Worm (Caenorhabditis elegans) whole organism, early embryonic: ENCODE measurements around the gene srx-95.

Experiments used
- B0310.2 ChIP-seq: sonication (generic microtip); optimal IDR thresholded peaks from 2 replicates; lab custom pipeline; 2016; ENCODE audit warnings: mild to moderate bottlenecking, missing genetic modification characterization, missing compliant biosample characterization
- aly-1 ChIP-seq: sonication (generic microtip); optimal IDR thresholded peaks from 2 replicates; lab custom pipeline; 2016; ENCODE audit warnings: missing genetic modification characterization, missing compliant biosample characterization
- ama-1 ChIP-seq: fragments of 150-350 bp; optimal IDR thresholded peaks from 2 replicates; lab custom pipeline; 2014
- ceh-13 ChIP-seq: fragments of 200-800 bp; sonication (Bioruptor generic); optimal IDR thresholded peaks from 2 replicates; lab custom pipeline; 2018; ENCODE audit warnings: mild to moderate bottlenecking, missing genetic modification characterization, missing compliant biosample characterization
- ceh-36 ChIP-seq: sonication (generic microtip); optimal IDR thresholded peaks from 2 replicates; lab custom pipeline; 2016; ENCODE audit warnings: missing genetic modification characterization, inconsistent platforms, missing compliant biosample characterization
- ets-7 ChIP-seq: sonication (generic microtip); optimal IDR thresholded peaks from 2 replicates; lab custom pipeline; 2016; ENCODE audit warnings: missing genotype, missing genetic modification characterization, missing compliant biosample characterization
- flt-1 ChIP-seq: fragments of 200-800 bp; sonication (Bioruptor generic); IDR thresholded peaks from 2 replicates; pipeline ENCODE4 v1.3.6; 2022; ENCODE audit warnings: missing genetic modification characterization, missing compliant biosample characterization
- hmbx-1 ChIP-seq: sonication (generic microtip); optimal IDR thresholded peaks from 2 replicates; lab custom pipeline; 2016; ENCODE audit warnings: mild to moderate bottlenecking, missing genetic modification characterization, missing compliant biosample characterization
- hnd-1 ChIP-seq: sonication (generic microtip); optimal IDR thresholded peaks from 2 replicates; lab custom pipeline; 2016; ENCODE audit warnings: missing genetic modification characterization, missing compliant biosample characterization
- pes-1 ChIP-seq: fragments of 200-800 bp; sonication (Bioruptor generic); IDR thresholded peaks from 2 replicates; pipeline ENCODE4 v1.3.6; 2022; ENCODE audit warnings: missing genetic modification reagents, missing genetic modification characterization, missing compliant biosample characterization
- scrt-1 ChIP-seq: fragments of 200-800 bp; sonication (Bioruptor generic); IDR thresholded peaks from 2 replicates; pipeline ENCODE4 v1.3.6; 2022; ENCODE audit warnings: missing genetic modification characterization, missing compliant biosample characterization
- sea-1 ChIP-seq: fragments of 200-800 bp; sonication (Bioruptor generic); conservative IDR thresholded peaks from 2 replicates; pipeline ENCODE4 v1.3.6; 2022; ENCODE audit warnings: missing genetic modification characterization, missing compliant biosample characterization
- tbx-11 ChIP-seq: fragments of 200-800 bp; sonication (Bioruptor generic); IDR thresholded peaks from 2 replicates; pipeline ENCODE4 v1.3.6; 2022; ENCODE audit warnings: missing genetic modification characterization, missing compliant biosample characterization
- tra-4 ChIP-seq: sonication (generic microtip); optimal IDR thresholded peaks from 2 replicates; lab custom pipeline; 2017; ENCODE audit warnings: missing genetic modification characterization, missing compliant biosample characterization

- TF ChIP-seq hmbx-1 (tag; lab: Kevin White, UChicago) (no peak), ama-1 (lab: Kevin White, UChicago) (no peak), B0310.2 (tag; lab: Kevin White, UChicago) (no peak), pes-1 (GFP tag; lab: Robert Waterston, UW) (no peak), scrt-1 (GFP tag; lab: Robert Waterston, UW) (no peak), aly-1 (tag; lab: Kevin White, UChicago) (no peak), tbx-11 (no peak), hnd-1 (tag; lab: Kevin White, UChicago) (no peak), flt-1 (no peak), tra-4 (no peak), ceh-13 (GFP tag; lab: Kevin White, UChicago) (no peak), ets-7 (tag; lab: Kevin White, UChicago) (no peak), ceh-36 (no peak), sea-1 (GFP tag; lab: Robert Waterston, UW) (no peak)
These were observed 13.4 kb upstream of the srx-95 start, which contains the start of gene F41G3.18 for ce11 chrII:6768014-6768413.
